Fruit fly (Drosophila melanogaster) whole organism, embryonic: Measurements from ENCODE around the gene CG31542.

Experiments
- CG12104 ChIP-seq: fragments of 200-800 bp; sonication (Bioruptor generic); optimal IDR thresholded peaks from 3 replicates; lab custom pipeline; 2016; ENCODE audit warnings: missing biosample characterization, missing genetic modification characterization
- CG12299 ChIP-seq: fragments of 200-800 bp; sonication (Bioruptor generic); optimal IDR thresholded peaks from 2 replicates; lab custom pipeline; 2018; ENCODE audit warnings: missing biosample characterization, mild to moderate bottlenecking, missing genetic modification characterization
- CG12769 ChIP-seq: fragments of 200-800 bp; sonication (Bioruptor generic); optimal IDR thresholded peaks from 2 replicates; lab custom pipeline; 2019; ENCODE audit warnings: missing biosample characterization, mild to moderate bottlenecking, missing genetic modification characterization, moderate library complexity
- CG13894 ChIP-seq: fragments of 200-800 bp; sonication (Bioruptor generic); optimal IDR thresholded peaks from 3 replicates; lab custom pipeline; 2018; ENCODE audit warnings: missing biosample characterization, mild to moderate bottlenecking, missing genetic modification characterization, moderate library complexity
- CG15514 ChIP-seq: fragments of 200-800 bp; sonication (Bioruptor generic); optimal IDR thresholded peaks from 3 replicates; lab custom pipeline; 2017; ENCODE audit warnings: missing biosample characterization, missing genetic modification characterization, mild to moderate bottlenecking, moderate library complexity, missing genetic modification reagents
- CG15696 ChIP-seq: fragments of 200-800 bp; sonication (Bioruptor generic); optimal IDR thresholded peaks from 2 replicates; lab custom pipeline; 2019; ENCODE audit warnings: missing biosample characterization, mild to moderate bottlenecking, missing genetic modification characterization, moderate library complexity
- CG2678 ChIP-seq: fragments of 200-800 bp; sonication (Bioruptor generic); optimal IDR thresholded peaks from 3 replicates; lab custom pipeline; 2019; ENCODE audit warnings: missing biosample characterization, mild to moderate bottlenecking, missing genetic modification characterization, moderate library complexity
- CG2712 ChIP-seq: fragments of 200-800 bp; optimal IDR thresholded peaks from 3 replicates; lab custom pipeline; 2019; ENCODE audit warnings: missing biosample characterization, mild to moderate bottlenecking, missing genetic modification characterization, moderate library complexity
- CG31441 ChIP-seq: fragments of 200-800 bp; sonication (Bioruptor generic); IDR thresholded peaks from 2 replicates; pipeline ENCODE4 v1.3.6; 2022; ENCODE audit warnings: missing biosample characterization, missing genetic modification characterization
- CG5180 ChIP-seq: fragments of 200-800 bp; sonication (Bioruptor generic); optimal IDR thresholded peaks from 3 replicates; lab custom pipeline; 2017; ENCODE audit warnings: missing biosample characterization, missing genetic modification characterization, mild to moderate bottlenecking, moderate library complexity, missing genetic modification reagents
- CG6813 ChIP-seq: fragments of 200-800 bp; sonication (Bioruptor generic); optimal IDR thresholded peaks from 2 replicates; lab custom pipeline; 2017; ENCODE audit warnings: missing biosample characterization, missing genetic modification characterization, mild to moderate bottlenecking, moderate library complexity, missing genetic modification reagents
- D19A ChIP-seq: fragments of 200-800 bp; optimal IDR thresholded peaks from 3 replicates; lab custom pipeline; 2019; ENCODE audit warnings: missing biosample characterization, mild to moderate bottlenecking, missing genetic modification characterization, moderate library complexity
- Dfd ChIP-seq, 2 experiments: fragments of >200 bp; optimal IDR thresholded peaks; 2 replicates each; lab custom pipeline; 2017; ENCODE audit warnings: missing biosample characterization in 2 of 2, missing genetic modification characterization in 2 of 2
- Dp ChIP-seq: fragments of 200-800 bp; sonication (Bioruptor generic); optimal IDR thresholded peaks from 2 replicates; lab custom pipeline; 2018; ENCODE audit warnings: missing biosample characterization, mild to moderate bottlenecking, missing genetic modification characterization, moderate library complexity
- Drgx ChIP-seq: fragments of 200-800 bp; sonication (Bioruptor generic); IDR thresholded peaks from 2 replicates; pipeline ENCODE4 v1.3.6; 2022; ENCODE audit warnings: missing biosample characterization, missing genetic modification characterization
- ERR ChIP-seq: fragments of 200-800 bp; sonication (Bioruptor generic); optimal IDR thresholded peaks from 2 replicates; lab custom pipeline; 2016; ENCODE audit warnings: missing biosample characterization, missing genetic modification characterization
- Hmr ChIP-seq: fragments of 200-800 bp; sonication (Bioruptor generic); optimal IDR thresholded peaks from 3 replicates; lab custom pipeline; 2017; ENCODE audit warnings: mild to moderate bottlenecking, missing biosample characterization, missing genetic modification reagents, missing genetic modification characterization
- Hsf ChIP-seq: fragments of 200-800 bp; sonication (Bioruptor generic); optimal IDR thresholded peaks from 3 replicates; lab custom pipeline; 2016; ENCODE audit warnings: missing biosample characterization, missing genetic modification characterization
- Jarid2 ChIP-seq: fragments of 200-800 bp; sonication (Bioruptor generic); optimal IDR thresholded peaks from 3 replicates; lab custom pipeline; 2017; ENCODE audit warnings: mild to moderate bottlenecking, missing biosample characterization, missing genetic modification reagents, missing genetic modification characterization
- Lhr ChIP-seq: fragments of 200-800 bp; sonication (Bioruptor generic); optimal IDR thresholded peaks from 3 replicates; lab custom pipeline; 2017; ENCODE audit warnings: mild to moderate bottlenecking, missing biosample characterization, missing genetic modification reagents, missing genetic modification characterization
- MTF-1 ChIP-seq: fragments of 200-800 bp; sonication (Bioruptor generic); optimal IDR thresholded peaks from 2 replicates; lab custom pipeline; 2018; ENCODE audit warnings: missing biosample characterization, mild to moderate bottlenecking, missing genetic modification characterization, borderline replicate concordance
- Pdp1 ChIP-seq, 2 experiments: fragments of 200-800 bp; sonication (Bioruptor generic); optimal IDR thresholded peaks; 3 replicates each; lab custom pipeline; 2016; ENCODE audit warnings: missing biosample characterization in 2 of 2, missing genetic modification characterization in 2 of 2, mild to moderate bottlenecking in 1 of 2, moderate library complexity in 1 of 2
- aop ChIP-seq: fragments of 200-800 bp; sonication (Bioruptor generic); IDR thresholded peaks from 2 replicates; pipeline ENCODE4 v1.3.6; 2022; ENCODE audit warnings: missing biosample characterization, missing genetic modification characterization
- caup ChIP-seq: fragments of 200-800 bp; sonication (Bioruptor generic); optimal IDR thresholded peaks from 3 replicates; lab custom pipeline; 2017; ENCODE audit warnings: missing biosample characterization, mild to moderate bottlenecking, missing genetic modification characterization, moderate library complexity; ENCODE audit not compliant: severe bottlenecking
- cg ChIP-seq: fragments of 200-800 bp; sonication (Bioruptor generic); optimal IDR thresholded peaks from 3 replicates; lab custom pipeline; 2019; ENCODE audit warnings: missing biosample characterization, mild to moderate bottlenecking, missing genetic modification characterization, moderate library complexity
- chm ChIP-seq: fragments of 200-800 bp; sonication (Bioruptor generic); IDR thresholded peaks from 2 replicates; pipeline ENCODE4 v1.3.6; 2022; ENCODE audit warnings: missing biosample characterization, missing genetic modification characterization
- crc ChIP-seq: fragments of 200-800 bp; sonication (Bioruptor generic); optimal IDR thresholded peaks from 2 replicates; lab custom pipeline; 2016; ENCODE audit warnings: missing biosample characterization, missing genetic modification characterization
- crp ChIP-seq, 2 experiments: fragments of 200-800 bp; sonication (Bioruptor generic); optimal IDR thresholded peaks; 2 replicates in 1 of 2; 3 replicates in 1 of 2; lab custom pipeline; 2017; ENCODE audit warnings: missing biosample characterization in 2 of 2, missing genetic modification characterization in 2 of 2, mild to moderate bottlenecking in 1 of 2, moderate library complexity in 1 of 2
- emc ChIP-seq: fragments of 200-800 bp; sonication (Bioruptor generic); optimal IDR thresholded peaks from 2 replicates; lab custom pipeline; 2016; ENCODE audit warnings: missing biosample characterization, missing genetic modification characterization
- fd3F ChIP-seq: fragments of 200-800 bp; sonication (Bioruptor generic); optimal IDR thresholded peaks from 2 replicates; lab custom pipeline; 2018; ENCODE audit warnings: missing biosample characterization, mild to moderate bottlenecking, missing genetic modification characterization, moderate library complexity
- ftz-f1 ChIP-seq: fragments of 200-800 bp; sonication (Bioruptor generic); optimal IDR thresholded peaks from 2 replicates; lab custom pipeline; 2016; ENCODE audit warnings: missing biosample characterization, missing genetic modification characterization
- grn ChIP-seq: fragments of 200-800 bp; sonication (Bioruptor generic); optimal IDR thresholded peaks from 3 replicates; lab custom pipeline; 2017; ENCODE audit warnings: missing biosample characterization, missing genetic modification characterization
- gro ChIP-seq: fragments of 200-800 bp; sonication (Bioruptor generic); optimal IDR thresholded peaks from 2 replicates; lab custom pipeline; 2016; ENCODE audit warnings: missing biosample characterization, missing genetic modification characterization
- jigr1 ChIP-seq: fragments of 200-800 bp; sonication (Bioruptor generic); IDR thresholded peaks from 3 replicates; pipeline ENCODE4 v1.3.6; 2022; ENCODE audit warnings: missing biosample characterization, missing genetic modification characterization
- jumu ChIP-seq: fragments of 200-800 bp; sonication (Bioruptor generic); optimal IDR thresholded peaks from 3 replicates; lab custom pipeline; 2016; ENCODE audit warnings: missing biosample characterization, missing genetic modification characterization
- knrl ChIP-seq: fragments of 200-800 bp; sonication (Bioruptor generic); IDR thresholded peaks from 3 replicates; pipeline ENCODE4 v1.3.6; 2022; ENCODE audit warnings: missing biosample characterization, missing genetic modification characterization; ENCODE audit not compliant: partially characterized antibody
- nerfin-1 ChIP-seq: fragments of 200-800 bp; sonication (Bioruptor generic); optimal IDR thresholded peaks from 3 replicates; lab custom pipeline; 2019; ENCODE audit warnings: missing biosample characterization, mild to moderate bottlenecking, missing genetic modification characterization, moderate library complexity
- nom ChIP-seq: fragments of 200-800 bp; sonication (Bioruptor generic); optimal IDR thresholded peaks from 2 replicates; lab custom pipeline; 2017; ENCODE audit warnings: missing biosample characterization, missing genetic modification characterization, mild to moderate bottlenecking, moderate library complexity, missing genetic modification reagents
- peb ChIP-seq: fragments of 200-800 bp; sonication (Bioruptor generic); IDR thresholded peaks from 2 replicates; pipeline ENCODE4 v1.3.6; 2022; ENCODE audit warnings: missing biosample characterization, missing genetic modification characterization
- ranshi ChIP-seq: fragments of 200-800 bp; sonication (Bioruptor generic); IDR thresholded peaks from 2 replicates; pipeline ENCODE4 v1.3.6; 2022; ENCODE audit warnings: missing biosample characterization, missing genetic modification characterization
- repo ChIP-seq: fragments of 200-800 bp; sonication (Bioruptor generic); optimal IDR thresholded peaks from 2 replicates; lab custom pipeline; 2016; ENCODE audit warnings: missing biosample characterization, missing genetic modification characterization
- slou ChIP-seq: fragments of 200-800 bp; sonication (Bioruptor generic); optimal IDR thresholded peaks from 3 replicates; lab custom pipeline; 2016; ENCODE audit warnings: missing biosample characterization, missing genetic modification characterization
- so ChIP-seq: fragments of 200-800 bp; sonication (Bioruptor generic); IDR thresholded peaks from 3 replicates; pipeline ENCODE4 v1.3.6; 2022; ENCODE audit warnings: missing biosample characterization, missing genetic modification characterization
- trem ChIP-seq: fragments of 200-800 bp; optimal IDR thresholded peaks from 3 replicates; lab custom pipeline; 2019; ENCODE audit warnings: missing biosample characterization, mild to moderate bottlenecking, missing genetic modification characterization, moderate library complexity
- twi ChIP-seq: fragments of 200-800 bp; optimal IDR thresholded peaks from 2 replicates; lab custom pipeline; 2019; ENCODE audit warnings: missing biosample characterization, mild to moderate bottlenecking, missing genetic modification characterization, moderate library complexity
- unpg ChIP-seq: fragments of 200-800 bp; sonication (Bioruptor generic); optimal IDR thresholded peaks from 3 replicates; lab custom pipeline; 2018; ENCODE audit warnings: missing biosample characterization, mild to moderate bottlenecking, missing genetic modification characterization, moderate library complexity
- vfl ChIP-seq: fragments of 200-800 bp; sonication (Bioruptor generic); optimal IDR thresholded peaks from 2 replicates; lab custom pipeline; 2016; ENCODE audit warnings: missing biosample characterization, missing genetic modification characterization
- vvl ChIP-seq: fragments of 200-800 bp; sonication (Bioruptor generic); IDR thresholded peaks from 2 replicates; pipeline ENCODE4 v1.3.6; 2022; ENCODE audit warnings: missing biosample characterization, missing genetic modification characterization

Gene CG31542

dm6 chr3R:5323741-5324538, 45.4 kb upstream of the CG31542 start (continued):
- TF ChIP-seq aop (GFP tag; lab: Robert Waterston, UW) (no peak), nerfin-1 (no peak), knrl (GFP tag; lab: Robert Waterston, UW) (0 out of 3 replicates have a peak, but pooled peaks have one; percentile 28), twi (tag; lab: Kevin White, UChicago) (peak; percentile 38), CG12104 (GFP tag; lab: Kevin White, UChicago) (no peak), slou (GFP tag; lab: Kevin White, UChicago) (no peak), Hsf (GFP tag; lab: Kevin White, UChicago) (no peak), Jarid2 (GFP tag; lab: Kevin White, UChicago) (peak; percentile 90), CG15696 (tag; lab: Kevin White, UChicago) (no peak), cg (GFP tag; lab: Kevin White, UChicago) (peak; percentile 58), CG5180 (peak; percentile 41), gro (GFP tag; lab: Kevin White, UChicago) (peak; percentile 47), ftz-f1 (GFP tag; lab: Kevin White, UChicago) (no peak), CG2712 (tag; lab: Kevin White, UChicago) (no peak), peb (GFP tag; lab: Robert Waterston, UW) (no peak), CG12769 (tag; lab: Kevin White, UChicago) (peak; percentile 46), chm (GFP tag; lab: Robert Waterston, UW) (0 out of 2 replicates have a peak, but pooled peaks have one; percentile 66), jigr1 (GFP tag; lab: Robert Waterston, UW) (no peak), MTF-1 (peak; percentile 3), vfl (GFP tag; lab: Kevin White, UChicago) (no peak), D19A (tag; lab: Kevin White, UChicago) (peak; percentile 95), nom (GFP tag; lab: Kevin White, UChicago) (peak; percentile 74), CG15514 (GFP tag; lab: Kevin White, UChicago) (peak; percentile 26), crc (GFP tag; lab: Kevin White, UChicago) (no peak), ranshi (GFP tag; lab: Robert Waterston, UW) (peak; percentile 7; the same call in 1 of the 2 replicates), Hmr (GFP tag; lab: Kevin White, UChicago) (peak; percentile 14), Dp (no peak), ERR (GFP tag; lab: Kevin White, UChicago) (no peak), Lhr (no peak), Drgx (peak; percentile 45; the same call in 1 of the 2 replicates), Dfd (GFP tag; optimal IDR thresholded peaks at IDR 0.05; lab: Kevin White, UChicago) (no peak), CG6813 (GFP tag; lab: Kevin White, UChicago) (no peak), jumu (GFP tag; lab: Kevin White, UChicago) (no peak), caup (peak; percentile 22), CG31441 (no peak), emc (GFP tag; lab: Kevin White, UChicago) (no peak), CG2678 (tag; lab: Kevin White, UChicago) (peak; percentile 5), vvl (0 out of 2 replicates have a peak, but pooled peaks have one; percentile 23), unpg (GFP tag; lab: Kevin White, UChicago) (peak; percentile 19), crp (GFP tag; optimal IDR thresholded peaks at IDR 0.05; lab: Kevin White, UChicago) (no peak), Pdp1 (GFP tag; optimal IDR thresholded peaks at IDR 0.05; lab: Kevin White, UChicago) (peak in 1 of 2 experiments; percentile 1), grn (peak; percentile 34), CG13894 (peak; percentile 26), fd3F (GFP tag; lab: Kevin White, UChicago) (no peak), CG12299 (tag; lab: Kevin White, UChicago) (no peak), trem (peak; percentile 6), repo (GFP tag; lab: Kevin White, UChicago) (no peak), so (GFP tag; lab: Robert Waterston, UW) (peak; percentile 57; the same call in 1 of the 3 replicates)
